Worm (Caenorhabditis elegans): ENCODE measurements around the gene fbxa-153.

DNA sequence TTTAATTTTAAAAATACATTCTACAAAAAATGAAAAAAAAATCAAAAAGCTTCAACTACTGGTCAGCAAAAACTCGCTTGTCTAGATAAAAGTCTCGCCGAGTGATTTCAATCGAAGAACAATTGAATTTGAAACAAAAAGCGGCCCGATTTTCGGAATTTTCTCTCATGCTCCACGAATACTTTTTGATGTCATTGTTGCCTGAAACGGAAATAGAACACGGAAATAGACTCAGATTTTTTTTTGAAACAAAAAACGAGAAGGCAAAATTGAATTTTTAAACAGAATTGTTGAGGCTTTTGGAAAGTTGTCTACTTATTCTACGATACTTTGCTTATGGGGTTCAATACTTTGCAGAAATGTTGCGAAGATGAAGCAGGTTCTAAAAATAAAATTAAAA is 46.7 kb downstream of the fbxa-153 start:
- TF ChIP-seq lin-13 (tag; optimal IDR thresholded peaks at IDR 0.05) (no peak), hlh-1 (tag; optimal IDR thresholded peaks at IDR 0.05) (no peak), mep-1 (tag; optimal IDR thresholded peaks at IDR 0.05) (no peak), pha-4 (tag; optimal IDR thresholded peaks at IDR 0.05) (no peak), nhr-237 (tag; optimal IDR thresholded peaks at IDR 0.05) (no peak), ztf-11 (tag; optimal IDR thresholded peaks at IDR 0.05) (no peak), unc-120 (tag; optimal IDR thresholded peaks at IDR 0.05; ENCODE audit: poor library complexity, severe bottlenecking) (no peak), elt-3 (tag; optimal IDR thresholded peaks at IDR 0.05) (no peak), nhr-12 (tag; optimal IDR thresholded peaks at IDR 0.05) (no peak), nhr-28 (tag; optimal IDR thresholded peaks at IDR 0.05) (no peak)

Data from whole organism, mixed stage, embryonic.